Fruit fly (Drosophila melanogaster) whole organism, prepupa: ENCODE data around the gene Uro.

Experiments
- CG10631 ChIP-seq: fragments of 200-800 bp; sonication (Bioruptor generic); optimal IDR thresholded peaks from 2 replicates; lab custom pipeline; 2016; ENCODE audit warnings: missing biosample characterization, missing genetic modification characterization
- CG10669 ChIP-seq: fragments of 200-800 bp; sonication (Bioruptor generic); optimal IDR thresholded peaks from 3 replicates; lab custom pipeline; 2018; ENCODE audit warnings: missing biosample characterization, mild to moderate bottlenecking, missing genetic modification characterization, moderate library complexity
- CG11294 ChIP-seq: fragments of 200-800 bp; sonication (Bioruptor generic); IDR thresholded peaks from 2 replicates; pipeline ENCODE4 v1.3.6; 2022; ENCODE audit warnings: missing biosample characterization, missing genetic modification characterization
- CG11762 ChIP-seq: fragments of 200-800 bp; sonication (Bioruptor generic); optimal IDR thresholded peaks from 3 replicates; lab custom pipeline; 2016; ENCODE audit warnings: missing biosample characterization, missing genetic modification characterization; ENCODE audit not compliant: insufficient read depth
- CG11902 ChIP-seq: fragments of 200-800 bp; sonication (Bioruptor generic); optimal IDR thresholded peaks from 3 replicates; lab custom pipeline; 2016; ENCODE audit warnings: missing biosample characterization, missing genetic modification characterization
- CG1621 ChIP-seq: fragments of 200-800 bp; sonication (Bioruptor generic); optimal IDR thresholded peaks from 3 replicates; lab custom pipeline; 2018; ENCODE audit warnings: missing biosample characterization, mild to moderate bottlenecking, missing genetic modification characterization
- CG16779 ChIP-seq: fragments of 200-800 bp; sonication (Bioruptor generic); optimal IDR thresholded peaks from 3 replicates; lab custom pipeline; 2017; ENCODE audit warnings: missing biosample characterization, mild to moderate bottlenecking, missing genetic modification characterization
- CG3032 ChIP-seq: fragments of 200-800 bp; optimal IDR thresholded peaks from 2 replicates; lab custom pipeline; 2019; ENCODE audit warnings: missing biosample characterization, mild to moderate bottlenecking, missing genetic modification characterization, moderate library complexity
- CG32006 ChIP-seq: fragments of 200-800 bp; sonication (Bioruptor generic); optimal IDR thresholded peaks from 3 replicates; lab custom pipeline; 2017; ENCODE audit warnings: missing biosample characterization, mild to moderate bottlenecking, missing genetic modification characterization
- CG34406 ChIP-seq: fragments of 200-800 bp; sonication (Bioruptor generic); optimal IDR thresholded peaks from 3 replicates; lab custom pipeline; 2016; ENCODE audit warnings: missing biosample characterization, missing genetic modification characterization
- CG4318 ChIP-seq: fragments of 200-800 bp; sonication (Bioruptor generic); optimal IDR thresholded peaks from 3 replicates; lab custom pipeline; 2017; ENCODE audit warnings: missing biosample characterization, mild to moderate bottlenecking, missing genetic modification characterization
- CG6163 ChIP-seq: fragments of 200-800 bp; sonication (Bioruptor generic); IDR thresholded peaks from 3 replicates; pipeline ENCODE4 v1.3.6; 2022; ENCODE audit warnings: missing biosample characterization, missing genetic modification characterization
- CG6792 ChIP-seq: fragments of 200-800 bp; sonication (Bioruptor generic); optimal IDR thresholded peaks from 3 replicates; lab custom pipeline; 2016; ENCODE audit warnings: missing biosample characterization, missing genetic modification characterization
- CG6854 ChIP-seq: fragments of 200-800 bp; sonication (Bioruptor generic); optimal IDR thresholded peaks from 2 replicates; lab custom pipeline; 2017; ENCODE audit warnings: missing biosample characterization, mild to moderate bottlenecking, missing genetic modification characterization
- CG8119 ChIP-seq: fragments of 200-800 bp; sonication (Bioruptor generic); IDR thresholded peaks from 3 replicates; pipeline ENCODE4 v1.3.6; 2022; ENCODE audit warnings: missing biosample characterization, missing genetic modification characterization
- CG8319 ChIP-seq: fragments of 200-800 bp; sonication (Bioruptor generic); optimal IDR thresholded peaks from 3 replicates; lab custom pipeline; 2016; ENCODE audit warnings: missing biosample characterization, missing genetic modification characterization
- CG9139 ChIP-seq: fragments of 200-800 bp; sonication (Bioruptor generic); optimal IDR thresholded peaks from 3 replicates; lab custom pipeline; 2017; ENCODE audit warnings: missing biosample characterization, mild to moderate bottlenecking, missing genetic modification characterization
- Eip78C ChIP-seq: fragments of 200-800 bp; sonication (Bioruptor generic); peaks from one replicate; lab custom pipeline; 2016; ENCODE audit warnings: missing biosample characterization, missing genetic modification characterization
- Eip93F ChIP-seq: fragments of 200-800 bp; sonication (Bioruptor generic); optimal IDR thresholded peaks from 2 replicates; lab custom pipeline; 2016; ENCODE audit warnings: missing biosample characterization, mild to moderate bottlenecking, missing genetic modification characterization
- Ets96B ChIP-seq: fragments of 200-800 bp; optimal IDR thresholded peaks from 2 replicates; lab custom pipeline; 2019; ENCODE audit warnings: missing biosample characterization, mild to moderate bottlenecking, missing genetic modification characterization, moderate library complexity
- Hr38 ChIP-seq: sonication (Bioruptor generic); optimal IDR thresholded peaks from 2 replicates; lab custom pipeline; 2016; ENCODE audit warnings: missing biosample characterization, missing genetic modification characterization
- Met ChIP-seq: fragments of 200-800 bp; sonication (Bioruptor generic); optimal IDR thresholded peaks from 3 replicates; lab custom pipeline; 2016; ENCODE audit warnings: missing biosample characterization, missing genetic modification characterization
- OdsH ChIP-seq: fragments of 200-800 bp; sonication (Bioruptor generic); optimal IDR thresholded peaks from 3 replicates; lab custom pipeline; 2016; ENCODE audit warnings: missing biosample characterization, missing genetic modification characterization
- Smox ChIP-seq: fragments of 200-800 bp; sonication (Bioruptor generic); optimal IDR thresholded peaks from 3 replicates; lab custom pipeline; 2016; ENCODE audit warnings: missing biosample characterization, missing genetic modification characterization
- Sox102F ChIP-seq: fragments of 200-800 bp; sonication (Bioruptor generic); optimal IDR thresholded peaks from 2 replicates; lab custom pipeline; 2016; ENCODE audit warnings: missing biosample characterization, mild to moderate bottlenecking, missing genetic modification characterization
- Sox14 ChIP-seq: fragments of 200-800 bp; sonication (Bioruptor generic); optimal IDR thresholded peaks from 3 replicates; lab custom pipeline; 2016; ENCODE audit warnings: missing biosample characterization, missing genetic modification characterization
- Sox15 ChIP-seq: fragments of 200-800 bp; sonication (Bioruptor generic); optimal IDR thresholded peaks from 3 replicates; lab custom pipeline; 2016; ENCODE audit warnings: missing biosample characterization, missing genetic modification characterization
- achi ChIP-seq: fragments of 200-800 bp; sonication (Bioruptor generic); optimal IDR thresholded peaks from 3 replicates; lab custom pipeline; 2016; ENCODE audit warnings: missing biosample characterization, missing genetic modification characterization
- acj6 ChIP-seq: fragments of 200-800 bp; sonication (Bioruptor generic); optimal IDR thresholded peaks from 3 replicates; lab custom pipeline; 2016; ENCODE audit warnings: missing biosample characterization, missing genetic modification characterization
- cyc ChIP-seq: fragments of 200-800 bp; sonication (Bioruptor generic); optimal IDR thresholded peaks from 3 replicates; lab custom pipeline; 2016; ENCODE audit warnings: missing biosample characterization, missing genetic modification characterization
- dsx ChIP-seq: fragments of 200-800 bp; optimal IDR thresholded peaks from 3 replicates; lab custom pipeline; 2019; ENCODE audit warnings: missing biosample characterization, mild to moderate bottlenecking, missing genetic modification characterization, moderate library complexity; ENCODE audit not compliant: poor library complexity, severe bottlenecking
- eg ChIP-seq: fragments of 200-800 bp; sonication (Bioruptor generic); IDR thresholded peaks from 3 replicates; pipeline ENCODE4 v1.3.6; 2022; ENCODE audit warnings: missing biosample characterization, missing genetic modification characterization
- esn ChIP-seq: fragments of 200-800 bp; sonication (Bioruptor generic); optimal IDR thresholded peaks from 2 replicates; lab custom pipeline; 2016; ENCODE audit warnings: missing biosample characterization, mild to moderate bottlenecking, missing genetic modification characterization, moderate library complexity
- fd85E ChIP-seq: fragments of 200-800 bp; sonication (Bioruptor generic); optimal IDR thresholded peaks from 3 replicates; lab custom pipeline; 2016; ENCODE audit warnings: missing biosample characterization, missing genetic modification characterization
- fkh ChIP-seq: fragments of 200-800 bp; sonication (Bioruptor generic); optimal IDR thresholded peaks from 3 replicates; lab custom pipeline; 2017; ENCODE audit warnings: missing biosample characterization, mild to moderate bottlenecking, missing genetic modification characterization, moderate library complexity
- lz ChIP-seq: fragments of 200-800 bp; sonication (Bioruptor generic); optimal IDR thresholded peaks from 3 replicates; lab custom pipeline; 2016; ENCODE audit warnings: missing biosample characterization, missing genetic modification characterization
- net ChIP-seq: fragments of 200-800 bp; sonication (Bioruptor generic); optimal IDR thresholded peaks from 3 replicates; lab custom pipeline; 2016; ENCODE audit warnings: missing biosample characterization, missing genetic modification characterization
- pdm3 ChIP-seq: fragments of 200-800 bp; sonication (Bioruptor generic); optimal IDR thresholded peaks from 3 replicates; lab custom pipeline; 2016; ENCODE audit warnings: missing biosample characterization, missing genetic modification characterization
- salr ChIP-seq, 2 experiments: fragments of 200-800 bp; sonication (Bioruptor generic); optimal IDR thresholded peaks; 3 replicates each; lab custom pipeline; 2016 to 2018; ENCODE audit warnings: missing biosample characterization in 2 of 2, missing genetic modification characterization in 2 of 2, mild to moderate bottlenecking in 1 of 2
- spab ChIP-seq: fragments of 200-800 bp; sonication (Bioruptor generic); optimal IDR thresholded peaks from 2 replicates; lab custom pipeline; 2017; ENCODE audit warnings: missing biosample characterization, mild to moderate bottlenecking, missing genetic modification characterization, missing genetic modification reagents
- ss ChIP-seq, 2 experiments: fragments of 200-800 bp; sonication (Bioruptor generic); optimal IDR thresholded peaks; 2 replicates in 1 of 2; 3 replicates in 1 of 2; lab custom pipeline; 2017 to 2018; ENCODE audit warnings: mild to moderate bottlenecking in 2 of 2, missing biosample characterization in 2 of 2, missing genetic modification characterization in 2 of 2, moderate library complexity in 1 of 2
- svp ChIP-seq: fragments of 200-800 bp; sonication (Bioruptor generic); peaks from one replicate; lab custom pipeline; 2016; ENCODE audit warnings: missing biosample characterization, missing genetic modification characterization
- topi ChIP-seq: fragments of 200-800 bp; sonication (Bioruptor generic); optimal IDR thresholded peaks from 3 replicates; lab custom pipeline; 2016; ENCODE audit warnings: missing biosample characterization, missing genetic modification characterization
- vri ChIP-seq: fragments of 200-800 bp; sonication (Bioruptor generic); optimal IDR thresholded peaks from 3 replicates; lab custom pipeline; 2016; ENCODE audit warnings: missing biosample characterization, mild to moderate bottlenecking, missing genetic modification characterization

Uro gene

DNA sequence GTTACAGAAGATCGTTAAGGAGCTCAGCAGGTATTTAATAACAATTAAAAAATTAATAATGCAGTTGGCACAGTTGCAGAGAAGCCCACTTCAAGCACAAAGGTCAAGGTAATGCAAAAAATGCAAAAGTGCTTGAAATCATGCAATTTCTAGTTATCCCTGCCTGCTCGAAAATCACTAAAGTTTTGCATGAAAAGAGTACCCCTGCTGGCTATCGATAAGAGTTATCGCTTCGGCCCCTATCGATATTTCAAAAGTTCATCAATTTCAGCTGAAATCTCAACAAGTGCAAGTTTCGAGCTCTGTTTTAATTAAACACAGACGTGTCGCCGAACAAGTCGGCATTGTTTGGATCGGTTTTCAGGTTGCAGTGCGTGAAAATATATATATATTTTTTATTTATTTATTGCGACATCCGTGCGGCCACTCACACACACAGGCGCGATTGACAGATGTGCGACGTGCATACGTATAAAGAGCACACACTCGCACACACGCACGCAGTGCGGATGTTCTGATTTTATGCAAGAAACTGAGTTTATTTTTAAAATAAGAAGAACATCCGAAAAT is 41.5 kb downstream of the Uro start (continued):
- no peak for TF ChIP-seq salr (GFP tag; optimal IDR thresholded peaks at IDR 0.05; lab: Kevin White, UChicago)
- peak; percentile 10 for TF ChIP-seq Ets96B (tag; lab: Kevin White, UChicago)
- peak; percentile 36 to 63 for TF ChIP-seq ss (GFP tag; optimal IDR thresholded peaks at IDR 0.05; lab: Kevin White, UChicago)
- peak; percentile 63 for TF ChIP-seq lz (GFP tag; lab: Kevin White, UChicago)
- no peak for TF ChIP-seq CG9139 (GFP tag; lab: Kevin White, UChicago)
- no peak for TF ChIP-seq Smox (GFP tag; lab: Kevin White, UChicago)
- no peak for TF ChIP-seq fd85E (GFP tag; lab: Kevin White, UChicago)
- TF ChIP-seq CG1621 (tag; lab: Kevin White, UChicago), result no peak
- peak; percentile 55 for TF ChIP-seq Met (GFP tag; lab: Kevin White, UChicago)
- TF ChIP-seq CG11762 (GFP tag; lab: Kevin White, UChicago), result no peak
- TF ChIP-seq CG8319, result no peak
- peak; percentile 50 for TF ChIP-seq topi
- TF ChIP-seq achi (GFP tag; lab: Kevin White, UChicago), result peak; percentile 52
- TF ChIP-seq Eip78C (GFP tag; lab: Kevin White, UChicago), result peak; percentile 83
- TF ChIP-seq CG6163 (GFP tag; lab: Robert Waterston, UW), result no peak
- TF ChIP-seq OdsH (GFP tag; lab: Kevin White, UChicago), result peak; percentile 50
- no peak for TF ChIP-seq CG34406 (GFP tag; lab: Kevin White, UChicago)
- no peak for TF ChIP-seq CG11294 (GFP tag; lab: Robert Waterston, UW)
- peak; percentile 59 for TF ChIP-seq cyc (GFP tag; lab: Kevin White, UChicago)
- TF ChIP-seq CG10669 (GFP tag; lab: Kevin White, UChicago), result peak; percentile 50
- TF ChIP-seq CG4318 (GFP tag; lab: Kevin White, UChicago), result no peak

DNA sequence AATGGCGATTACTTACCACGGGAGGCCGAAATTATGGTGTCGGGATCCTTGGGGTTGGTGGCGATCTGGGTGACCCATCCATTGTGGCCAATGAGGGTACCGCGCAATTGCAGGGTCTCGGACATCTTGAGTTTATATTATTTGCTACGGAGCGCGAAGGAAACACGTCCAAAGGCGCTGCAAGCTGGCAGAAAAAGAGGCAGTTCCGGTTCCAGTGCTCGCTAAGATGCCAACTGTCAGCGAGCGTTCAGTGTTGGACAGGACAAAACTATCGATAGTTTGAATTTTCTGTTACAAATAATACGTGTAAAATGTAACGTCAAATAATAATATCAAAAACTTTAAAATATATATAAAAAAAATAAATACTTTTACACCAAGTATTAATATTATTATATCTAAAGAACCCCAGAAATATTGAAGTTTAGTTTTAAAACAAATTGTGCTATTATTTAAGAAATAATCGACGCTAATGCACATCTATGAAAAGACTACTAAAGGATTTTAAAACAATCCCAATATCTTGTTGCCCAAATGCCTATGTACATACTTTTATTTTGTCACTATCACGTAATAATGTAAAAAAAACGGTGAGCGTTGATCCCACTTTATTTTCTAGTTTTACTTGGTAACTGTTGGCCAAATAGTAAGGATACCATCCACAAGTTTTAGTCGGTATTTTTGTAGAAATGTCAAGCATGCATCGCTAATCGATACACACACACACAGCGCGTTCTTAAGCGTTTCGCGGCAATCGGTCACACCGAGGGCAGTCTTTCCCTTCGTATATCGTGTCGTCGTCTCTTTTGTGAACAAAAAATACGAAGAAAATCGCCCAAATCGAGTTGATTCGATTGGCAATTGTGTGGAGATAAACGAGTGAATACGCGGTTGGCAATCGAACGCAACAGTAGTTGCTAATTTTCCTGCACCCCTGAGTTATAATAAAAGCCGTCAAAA is 47.4 kb downstream of the Uro start, which contains the start of the genes Rack1 and mts:
Gene Rack1 (minus strand): TSS at position 271 of the 960 bp plus-strand sequence.
Gene mts (plus strand): TSS at position 606 of the 960 bp plus-strand sequence.
- TF ChIP-seq Sox102F (GFP tag; lab: Kevin White, UChicago), result peak; percentile 78
- TF ChIP-seq CG10669 (GFP tag; lab: Kevin White, UChicago), result peak; percentile 71
- peak; percentile 36 to 83 for TF ChIP-seq salr (GFP tag; optimal IDR thresholded peaks at IDR 0.05; lab: Kevin White, UChicago)
- TF ChIP-seq CG32006 (GFP tag; lab: Kevin White, UChicago), result no peak
- TF ChIP-seq Eip93F (GFP tag; lab: Kevin White, UChicago), result no peak
- TF ChIP-seq dsx (GFP tag; lab: Kevin White, UChicago), result peak; percentile 31
- peak; percentile 60 for TF ChIP-seq CG3032 (tag; lab: Kevin White, UChicago)
- TF ChIP-seq fkh (GFP tag; lab: Kevin White, UChicago), result peak; percentile 57
- TF ChIP-seq CG1621 (tag; lab: Kevin White, UChicago), result peak; percentile 62
- peak; percentile 49 for TF ChIP-seq CG11902 (GFP tag; lab: Kevin White, UChicago)
- peak; percentile 75 for TF ChIP-seq svp (GFP tag; lab: Kevin White, UChicago)
- TF ChIP-seq esn (GFP tag; lab: Kevin White, UChicago), result peak; percentile 85
- peak; percentile 38 for TF ChIP-seq Sox15 (GFP tag; lab: Kevin White, UChicago)
- TF ChIP-seq CG16779 (tag; lab: Kevin White, UChicago), result peak; percentile 73
- peak; percentile 73 for TF ChIP-seq CG34406 (GFP tag; lab: Kevin White, UChicago)
- TF ChIP-seq acj6 (GFP tag; lab: Kevin White, UChicago), result peak; percentile 74
- TF ChIP-seq CG6854, result peak; percentile 90
- TF ChIP-seq OdsH (GFP tag; lab: Kevin White, UChicago), result peak; percentile 68
- TF ChIP-seq ss (GFP tag; optimal IDR thresholded peaks at IDR 0.05; lab: Kevin White, UChicago), result peak; percentile 73 to 83
- TF ChIP-seq spab (GFP tag; lab: Kevin White, UChicago), result peak; percentile 35
- peak; percentile 77 for TF ChIP-seq cyc (GFP tag; lab: Kevin White, UChicago)
- TF ChIP-seq Hr38 (GFP tag; lab: Kevin White, UChicago), result no peak
- TF ChIP-seq Sox14 (GFP tag; lab: Kevin White, UChicago), result no peak
- TF ChIP-seq net (GFP tag; lab: Kevin White, UChicago), result peak; percentile 84
- TF ChIP-seq eg (GFP tag; lab: Robert Waterston, UW), result peak; percentile 79
- TF ChIP-seq CG8319, result peak; percentile 61
- TF ChIP-seq Smox (GFP tag; lab: Kevin White, UChicago), result peak; percentile 45
- peak; percentile 82 for TF ChIP-seq lz (GFP tag; lab: Kevin White, UChicago)
- TF ChIP-seq vri, result peak; percentile 77
- peak; percentile 57 for TF ChIP-seq CG6792 (GFP tag; lab: Kevin White, UChicago)
- peak; percentile 78 for TF ChIP-seq Met (GFP tag; lab: Kevin White, UChicago)
- TF ChIP-seq CG10631 (GFP tag; lab: Kevin White, UChicago), result peak; percentile 63
- peak; percentile 34; the same call in 1 of the 3 replicates for TF ChIP-seq CG8119 (GFP tag; lab: Robert Waterston, UW)
- TF ChIP-seq CG11762 (GFP tag; lab: Kevin White, UChicago), result peak; percentile 47
- peak; percentile 94 for TF ChIP-seq Eip78C (GFP tag; lab: Kevin White, UChicago)
- peak; percentile 61 for TF ChIP-seq pdm3 (GFP tag; lab: Kevin White, UChicago)
